Fruit fly (Drosophila melanogaster) whole organism, embryonic: ENCODE measurements around the gene CG15543.

Experiments used
- Asciz ChIP-seq: fragments of 200-800 bp; sonication (Bioruptor generic); optimal IDR thresholded peaks from 2 replicates; lab custom pipeline; 2017; ENCODE audit warnings: missing biosample characterization, mild to moderate bottlenecking, missing genetic modification characterization, missing genetic modification reagents
- Blimp-1 ChIP-seq: fragments of 200-800 bp; sonication (Bioruptor generic); optimal IDR thresholded peaks from 3 replicates; lab custom pipeline; 2018; ENCODE audit warnings: missing biosample characterization, missing genetic modification characterization, mild to moderate bottlenecking, moderate library complexity, missing genetic modification reagents
- CG10274 ChIP-seq: fragments of 200-800 bp; sonication (Bioruptor generic); optimal IDR thresholded peaks from 3 replicates; lab custom pipeline; 2017; ENCODE audit warnings: missing biosample characterization, mild to moderate bottlenecking, missing genetic modification characterization
- CG11695 ChIP-seq: fragments of 200-800 bp; sonication (Bioruptor generic); IDR thresholded peaks from 3 replicates; pipeline ENCODE4 v1.3.6; 2022; ENCODE audit warnings: missing biosample characterization, missing genetic modification characterization
- CG12155 ChIP-seq: fragments of 200-800 bp; sonication (Bioruptor generic); optimal IDR thresholded peaks from 3 replicates; lab custom pipeline; 2016; ENCODE audit warnings: missing biosample characterization, missing genetic modification characterization
- CG13424 ChIP-seq: fragments of 200-800 bp; sonication (Bioruptor generic); optimal IDR thresholded peaks from 2 replicates; lab custom pipeline; 2019; ENCODE audit warnings: missing biosample characterization, mild to moderate bottlenecking, missing genetic modification characterization, moderate library complexity
- CG14441 ChIP-seq: fragments of 200-800 bp; sonication (Bioruptor generic); IDR thresholded peaks from 2 replicates; pipeline ENCODE4 v1.3.6; 2022; ENCODE audit warnings: missing biosample characterization, missing genetic modification characterization
- CG17328 ChIP-seq: fragments of 200-800 bp; sonication (Bioruptor generic); IDR thresholded peaks from 2 replicates; pipeline ENCODE4 v1.3.6; 2022; ENCODE audit warnings: missing biosample characterization, missing genetic modification characterization
- CG18764 ChIP-seq: fragments of 200-800 bp; sonication (Bioruptor generic); optimal IDR thresholded peaks from 3 replicates; lab custom pipeline; 2016; ENCODE audit warnings: missing biosample characterization, missing genetic modification characterization
- CG2199 ChIP-seq: fragments of 200-800 bp; sonication (Bioruptor generic); IDR thresholded peaks from 3 replicates; pipeline ENCODE4 v1.3.6; 2022; ENCODE audit warnings: missing biosample characterization, missing genetic modification characterization
- CG2202 ChIP-seq: fragments of 200-800 bp; sonication (Bioruptor generic); optimal IDR thresholded peaks from 2 replicates; lab custom pipeline; 2018; ENCODE audit warnings: missing biosample characterization, mild to moderate bottlenecking, missing genetic modification characterization
- CG2678 ChIP-seq: fragments of 200-800 bp; sonication (Bioruptor generic); optimal IDR thresholded peaks from 3 replicates; lab custom pipeline; 2019; ENCODE audit warnings: missing biosample characterization, mild to moderate bottlenecking, missing genetic modification characterization, moderate library complexity
- CG2889 ChIP-seq: fragments of 200-800 bp; sonication (Bioruptor generic); IDR thresholded peaks from 3 replicates; pipeline ENCODE4 v1.3.6; 2022; ENCODE audit warnings: missing biosample characterization, missing genetic modification characterization
- CG30431 ChIP-seq: fragments of 200-800 bp; sonication (Bioruptor generic); optimal IDR thresholded peaks from 2 replicates; lab custom pipeline; 2017; ENCODE audit warnings: missing biosample characterization, missing genetic modification characterization
- CG33213 ChIP-seq: fragments of 200-800 bp; sonication (Bioruptor generic); optimal IDR thresholded peaks from 3 replicates; lab custom pipeline; 2016; ENCODE audit warnings: missing biosample characterization, missing genetic modification characterization
- CG33557 ChIP-seq: fragments of 200-800 bp; sonication (Bioruptor generic); optimal IDR thresholded peaks from 2 replicates; lab custom pipeline; 2019; ENCODE audit warnings: missing biosample characterization, mild to moderate bottlenecking, missing genetic modification characterization, moderate library complexity
- CG3847 ChIP-seq: fragments of 200-800 bp; sonication (Bioruptor generic); IDR thresholded peaks from 2 replicates; pipeline ENCODE4 v1.3.6; 2022; ENCODE audit warnings: missing biosample characterization, missing genetic modification characterization
- CG6272 ChIP-seq: fragments of 200-800 bp; sonication (Bioruptor generic); IDR thresholded peaks from 2 replicates; pipeline ENCODE4 v1.3.6; 2022; ENCODE audit warnings: missing biosample characterization, missing genetic modification characterization
- CG7556 ChIP-seq: fragments of 200-800 bp; sonication (Bioruptor generic); optimal IDR thresholded peaks from 2 replicates; lab custom pipeline; 2017; ENCODE audit warnings: missing biosample characterization, mild to moderate bottlenecking, missing genetic modification characterization
- CG8089 ChIP-seq: fragments of 200-800 bp; sonication (Bioruptor generic); optimal IDR thresholded peaks from 3 replicates; lab custom pipeline; 2016; ENCODE audit warnings: missing biosample characterization, missing genetic modification characterization
- CG8765 ChIP-seq: fragments of 200-800 bp; sonication (Bioruptor generic); IDR thresholded peaks from 2 replicates; pipeline ENCODE4 v1.3.6; 2022; ENCODE audit warnings: missing biosample characterization, missing genetic modification characterization
- CG9817 ChIP-seq: fragments of 200-800 bp; sonication (Bioruptor generic); optimal IDR thresholded peaks from 2 replicates; lab custom pipeline; 2018; ENCODE audit warnings: missing biosample characterization, mild to moderate bottlenecking, missing genetic modification characterization, moderate library complexity
- CHES-1-like ChIP-seq: fragments of 200-800 bp; sonication (Bioruptor generic); optimal IDR thresholded peaks from 2 replicates; lab custom pipeline; 2016; ENCODE audit warnings: missing biosample characterization, missing genetic modification characterization
- Chrac-16 ChIP-seq: fragments of 200-800 bp; sonication (Bioruptor generic); optimal IDR thresholded peaks from 3 replicates; lab custom pipeline; 2016; ENCODE audit warnings: missing biosample characterization, missing genetic modification characterization
- CoRest ChIP-seq: fragments of 200-800 bp; sonication (Bioruptor generic); optimal IDR thresholded peaks from 3 replicates; lab custom pipeline; 2018; ENCODE audit warnings: missing biosample characterization, mild to moderate bottlenecking, missing genetic modification characterization, moderate library complexity
- Deaf1 ChIP-seq: fragments of 200-800 bp; optimal IDR thresholded peaks from 3 replicates; lab custom pipeline; 2019; ENCODE audit warnings: missing biosample characterization, mild to moderate bottlenecking, missing genetic modification characterization, moderate library complexity
- ERR ChIP-seq: fragments of 200-800 bp; sonication (Bioruptor generic); optimal IDR thresholded peaks from 2 replicates; lab custom pipeline; 2016; ENCODE audit warnings: missing biosample characterization, missing genetic modification characterization
- Fer3 ChIP-seq: fragments of 200-800 bp; sonication (Bioruptor generic); optimal IDR thresholded peaks from 2 replicates; lab custom pipeline; 2018; ENCODE audit warnings: missing biosample characterization, mild to moderate bottlenecking, missing genetic modification characterization, moderate library complexity
- Ptx1 ChIP-seq: fragments of 200-800 bp; sonication (Bioruptor generic); IDR thresholded peaks from 2 replicates; pipeline ENCODE4 v1.3.6; 2022; ENCODE audit warnings: missing biosample characterization, missing genetic modification characterization
- Sry-β ChIP-seq: fragments of 200-800 bp; sonication (Bioruptor generic); optimal IDR thresholded peaks from 2 replicates; lab custom pipeline; 2018; ENCODE audit warnings: missing biosample characterization, mild to moderate bottlenecking, missing genetic modification characterization, moderate library complexity
- Xrp1 ChIP-seq: fragments of 200-800 bp; sonication (Bioruptor generic); IDR thresholded peaks from 2 replicates; pipeline ENCODE4 v1.3.6; 2022; ENCODE audit warnings: missing biosample characterization, missing genetic modification characterization
- ara ChIP-seq: fragments of 200-800 bp; sonication (Bioruptor generic); IDR thresholded peaks from 2 replicates; pipeline ENCODE4 v1.3.6; 2022; ENCODE audit warnings: missing biosample characterization, missing genetic modification characterization
- bbx ChIP-seq: fragments of 200-800 bp; sonication (Bioruptor generic); IDR thresholded peaks from 2 replicates; pipeline ENCODE4 v1.3.6; 2022; ENCODE audit warnings: missing biosample characterization, missing genetic modification characterization; ENCODE audit not compliant: partially characterized antibody
- br ChIP-seq: fragments of >200 bp; optimal IDR thresholded peaks from 2 replicates; lab custom pipeline; 2017
- bsh ChIP-seq, 2 experiments: fragments of 200-800 bp; sonication (Bioruptor generic); optimal IDR thresholded peaks; 2 replicates each; lab custom pipeline; 2017 to 2018; ENCODE audit warnings: mild to moderate bottlenecking in 2 of 2, missing biosample characterization in 2 of 2, missing genetic modification characterization in 2 of 2, moderate library complexity in 1 of 2
- dm ChIP-seq: fragments of 200-800 bp; sonication (Bioruptor generic); optimal IDR thresholded peaks from 3 replicates; lab custom pipeline; 2016; ENCODE audit warnings: missing biosample characterization, missing genetic modification characterization
- dmrt99B ChIP-seq: fragments of 200-800 bp; sonication (Bioruptor generic); optimal IDR thresholded peaks from 2 replicates; lab custom pipeline; 2018; ENCODE audit warnings: missing biosample characterization, mild to moderate bottlenecking, missing genetic modification characterization, moderate library complexity
- dysf ChIP-seq: fragments of 200-800 bp; sonication (Bioruptor generic); IDR thresholded peaks from 3 replicates; pipeline ENCODE4 v1.3.6; 2022; ENCODE audit warnings: missing biosample characterization, missing genetic modification characterization
- ems ChIP-seq: fragments of 200-800 bp; sonication (Bioruptor generic); optimal IDR thresholded peaks from 3 replicates; lab custom pipeline; 2016; ENCODE audit warnings: missing biosample characterization, missing genetic modification characterization
- fd96Cb ChIP-seq: fragments of 200-800 bp; sonication (Bioruptor generic); optimal IDR thresholded peaks from 2 replicates; lab custom pipeline; 2018; ENCODE audit warnings: missing biosample characterization, mild to moderate bottlenecking, missing genetic modification characterization, moderate library complexity
- hbn ChIP-seq: fragments of 200-800 bp; sonication (Bioruptor generic); IDR thresholded peaks from 2 replicates; pipeline ENCODE4 v1.3.6; 2022; ENCODE audit warnings: missing biosample characterization, missing genetic modification characterization; ENCODE audit not compliant: partially characterized antibody
- kay ChIP-seq: fragments of 200-800 bp; sonication (Bioruptor generic); optimal IDR thresholded peaks from 2 replicates; lab custom pipeline; 2016; ENCODE audit warnings: missing biosample characterization, missing genetic modification characterization
- mld ChIP-seq: fragments of 200-800 bp; sonication (Bioruptor generic); IDR thresholded peaks from 3 replicates; pipeline ENCODE4 v1.3.6; 2022; ENCODE audit warnings: missing biosample characterization, missing genetic modification characterization; ENCODE audit not compliant: partially characterized antibody
- nau ChIP-seq: fragments of 200-800 bp; sonication (Bioruptor generic); optimal IDR thresholded peaks from 3 replicates; lab custom pipeline; 2017; ENCODE audit warnings: missing biosample characterization, mild to moderate bottlenecking, missing genetic modification characterization, missing genetic modification reagents
- nmo ChIP-seq: fragments of 200-800 bp; sonication (Bioruptor generic); optimal IDR thresholded peaks from 2 replicates; lab custom pipeline; 2018; ENCODE audit warnings: missing biosample characterization, mild to moderate bottlenecking, missing genetic modification characterization, moderate library complexity
- prd ChIP-seq, 3 experiments: fragments of >200 bp in 2 of 3; fragments of 200-800 bp in 1 of 3; sonication (Bioruptor generic) in 1 of 3; optimal IDR thresholded peaks in 2 of 3; IDR thresholded peaks in 1 of 3; 2 replicates in 2 of 3; 3 replicates in 1 of 3; pipeline versions ENCODE4 v1.3.6 to Lab custom; 2017 to 2022; ENCODE audit warnings: missing biosample characterization in 1 of 3, missing genetic modification characterization in 1 of 3
- rib ChIP-seq: fragments of 200-800 bp; sonication (Bioruptor generic); IDR thresholded peaks from 2 replicates; pipeline ENCODE4 v1.3.6; 2022; ENCODE audit warnings: missing biosample characterization, missing genetic modification characterization
- ssp ChIP-seq: fragments of 200-800 bp; sonication (Bioruptor generic); IDR thresholded peaks from 2 replicates; pipeline ENCODE4 v1.3.6; 2022; ENCODE audit warnings: missing biosample characterization, missing genetic modification characterization
- tin ChIP-seq: fragments of 200-800 bp; sonication (Bioruptor generic); optimal IDR thresholded peaks from 3 replicates; lab custom pipeline; 2016; ENCODE audit warnings: missing biosample characterization, missing genetic modification characterization
- tx ChIP-seq: fragments of 200-800 bp; sonication (Bioruptor generic); optimal IDR thresholded peaks from 2 replicates; lab custom pipeline; 2016; ENCODE audit warnings: missing biosample characterization, missing genetic modification characterization

Gene CG15543

dm6 chr3R:30709270-30709669, 33.4 kb upstream of the CG15543 start (continued):
- TF ChIP-seq Asciz (GFP tag; lab: Kevin White, UChicago) (no peak), dm (no peak), ERR (no peak), CG2889 (peak; percentile 32; the same call in 1 of the 3 replicates), CG33213 (GFP tag; lab: Kevin White, UChicago) (no peak), kay (no peak), CHES-1-like (GFP tag; lab: Kevin White, UChicago) (no peak), CG8765 (GFP tag; lab: Robert Waterston, UW) (0 out of 2 replicates have a peak, but pooled peaks have one; percentile 26), dysf (GFP tag; lab: Robert Waterston, UW) (peak; percentile 42; the same call in 1 of the 3 replicates), CG33557 (no peak), fd96Cb (tag; lab: Kevin White, UChicago) (peak; percentile 1), tin (GFP tag; lab: Kevin White, UChicago) (peak; percentile 19), Deaf1 (tag; lab: Kevin White, UChicago) (no peak), CG17328 (GFP tag; lab: Robert Waterston, UW) (peak; percentile 10; the same call in 1 of the 2 replicates), prd (optimal IDR thresholded peaks at IDR 0.05; lab: Kevin White, UChicago) (no peak), prd (GFP tag; IDR thresholded peaks at IDR 0.05; lab: Robert Waterston, UW) (peak; percentile 60; the same call in 2 of the 3 replicates), ssp (GFP tag; lab: Robert Waterston, UW) (peak; percentile 15; the same call in 1 of the 2 replicates), CG14441 (peak; percentile 38; the same call in 1 of the 2 replicates), tx (GFP tag; lab: Kevin White, UChicago) (no peak), Xrp1 (GFP tag; lab: Robert Waterston, UW) (peak; percentile 29; the same call in 1 of the 2 replicates), ara (GFP tag; lab: Robert Waterston, UW) (peak; percentile 41; the same call in 1 of the 2 replicates), rib (GFP tag; lab: Robert Waterston, UW) (no peak), CG9817 (tag; lab: Kevin White, UChicago) (no peak), CG3847 (GFP tag; lab: Robert Waterston, UW) (0 out of 2 replicates have a peak, but pooled peaks have one; percentile 30), bsh (GFP tag; optimal IDR thresholded peaks at IDR 0.05; lab: Kevin White, UChicago) (peak in 1 of 2 experiments; percentile 19), CG11695 (0 out of 3 replicates have a peak, but pooled peaks have one; percentile 25), CoRest (no peak), br (lab: Kevin White, UChicago) (no peak), nau (GFP tag; lab: Kevin White, UChicago) (no peak), Fer3 (tag; lab: Kevin White, UChicago) (peak; percentile 20), CG13424 (tag; lab: Kevin White, UChicago) (peak; percentile 3), hbn (GFP tag; lab: Robert Waterston, UW) (no peak), CG10274 (GFP tag; lab: Kevin White, UChicago) (no peak), CG2199 (no peak), Chrac-16 (GFP tag; lab: Kevin White, UChicago) (peak; percentile 11), CG7556 (GFP tag; lab: Kevin White, UChicago) (peak; percentile 6), Sry-β (GFP tag; lab: Kevin White, UChicago) (no peak), CG8089 (GFP tag; lab: Kevin White, UChicago) (no peak), CG18764 (no peak), Blimp-1 (GFP tag; lab: Kevin White, UChicago) (peak; percentile 23), CG12155 (GFP tag; lab: Kevin White, UChicago) (peak; percentile 4), dmrt99B (tag; lab: Kevin White, UChicago) (peak; percentile 33), Ptx1 (GFP tag; lab: Robert Waterston, UW) (peak; percentile 35; the same call in 1 of the 2 replicates), mld (GFP tag; lab: Robert Waterston, UW) (no peak), CG6272 (no peak), CG2202 (no peak), CG2678 (tag; lab: Kevin White, UChicago) (peak; percentile 25), CG30431 (GFP tag; lab: Kevin White, UChicago) (peak; percentile 3), ems (GFP tag; lab: Kevin White, UChicago) (no peak), nmo (peak; percentile 5), bbx (no peak)
